Worm (Caenorhabditis elegans) whole organism, L4 larva: Measurements from ENCODE around the gene msp-31.

Experiments
- F26F4.8 ChIP-seq: fragments of 200-800 bp; sonication (Bioruptor generic); conservative IDR thresholded peaks from 2 replicates; pipeline ENCODE4 v1.3.6; 2022; ENCODE audit warnings: missing genetic modification characterization, missing compliant biosample characterization
- F44E2.7 ChIP-seq: fragments of 200-800 bp; sonication (Bioruptor generic); IDR thresholded peaks from 2 replicates; pipeline ENCODE4 v2.1.2; 2022; ENCODE audit warnings: missing genetic modification characterization, missing compliant biosample characterization
- F49E8.2 ChIP-seq: sonication (generic microtip); optimal IDR thresholded peaks from 2 replicates; lab custom pipeline; 2016; ENCODE audit warnings: missing compliant biosample characterization, mild to moderate bottlenecking, missing genetic modification characterization, borderline replicate concordance
- T26A8.4 ChIP-seq: fragments of 200-800 bp; sonication (Bioruptor generic); IDR thresholded peaks from 2 replicates; pipeline ENCODE4 v1.3.6; 2022; ENCODE audit warnings: missing genetic modification characterization, missing compliant biosample characterization
- Y48G9A.11 ChIP-seq: fragments of 200-800 bp; sonication (Bioruptor generic); IDR thresholded peaks from 2 replicates; pipeline ENCODE4 v1.3.6; 2022; ENCODE audit warnings: missing genetic modification reagents, missing genetic modification characterization, missing compliant biosample characterization
- Y75B8A.6 ChIP-seq: fragments of 200-800 bp; sonication (Bioruptor generic); IDR thresholded peaks from 2 replicates; pipeline ENCODE4 v1.3.6; 2022; ENCODE audit warnings: missing genetic modification reagents, missing genetic modification characterization, missing compliant biosample characterization
- aha-1 ChIP-seq: fragments of 150-350 bp; peaks from one replicate; lab custom pipeline; 2014; ENCODE audit warnings: missing biosample characterization, missing genetic modification characterization
- dmd-6 ChIP-seq: fragments of 200-800 bp; sonication (Bioruptor generic); IDR thresholded peaks from 2 replicates; pipeline ENCODE4 v1.3.6; 2022; ENCODE audit warnings: missing genetic modification reagents, missing genetic modification characterization, missing compliant biosample characterization
- dve-1 ChIP-seq: sonication (generic microtip); optimal IDR thresholded peaks from 2 replicates; lab custom pipeline; 2017; ENCODE audit warnings: antibody characterized with exemption, mild to moderate bottlenecking, missing genetic modification characterization, missing compliant biosample characterization; ENCODE audit not compliant: insufficient read depth
- egl-27 ChIP-seq: sonication (generic microtip); optimal IDR thresholded peaks from 3 replicates; lab custom pipeline; 2017; ENCODE audit warnings: missing biosample characterization, missing genetic modification reagents, missing genetic modification characterization
- egl-43 ChIP-seq: fragments of 200-800 bp; sonication (Bioruptor generic); IDR thresholded peaks from 2 replicates; pipeline ENCODE4 v1.3.6; 2022; ENCODE audit warnings: missing genetic modification reagents, missing genetic modification characterization, missing compliant biosample characterization
- hlh-11 ChIP-seq: fragments of 200-800 bp; sonication (Bioruptor generic); optimal IDR thresholded peaks from 2 replicates; lab custom pipeline; 2018; ENCODE audit warnings: mild to moderate bottlenecking, missing genetic modification characterization, missing compliant biosample characterization
- lin-13 ChIP-seq: fragments of 150-350 bp; optimal IDR thresholded peaks from 2 replicates; lab custom pipeline; 2014; ENCODE audit warnings: missing biosample characterization, missing genetic modification reagents, missing genetic modification characterization
- lir-3 ChIP-seq: sonication (generic microtip); optimal IDR thresholded peaks from 2 replicates; lab custom pipeline; 2016; ENCODE audit warnings: mild to moderate bottlenecking, missing genetic modification characterization, missing compliant biosample characterization
- lsy-2 ChIP-seq, 2 experiments: fragments of 150-350 bp in 1 of 2; sonication (generic microtip) in 1 of 2; optimal IDR thresholded peaks; 2 replicates each; lab custom pipeline; 2014 to 2017; ENCODE audit warnings: missing biosample characterization in 2 of 2, missing genetic modification characterization in 2 of 2
- madf-5 ChIP-seq, 2 experiments: fragments of 200-800 bp; sonication (Bioruptor generic); IDR thresholded peaks; 2 replicates each; pipeline ENCODE4 v1.3.6; 2022; ENCODE audit warnings: missing compliant biosample characterization in 2 of 2, missing genetic modification characterization in 2 of 2
- mdl-1 ChIP-seq, 2 experiments: fragments of 150-350 bp in 1 of 2; sonication (generic microtip) in 1 of 2; optimal IDR thresholded peaks; 2 replicates each; lab custom pipeline; 2014 to 2017; ENCODE audit warnings: missing biosample characterization in 2 of 2, missing genetic modification characterization in 2 of 2
- mxl-2 ChIP-seq: fragments of 200-800 bp; sonication (Bioruptor generic); conservative IDR thresholded peaks from 2 replicates; pipeline ENCODE4 v1.3.6; 2022; ENCODE audit warnings: missing genetic modification reagents, missing genetic modification characterization, missing compliant biosample characterization
- nhr-11 ChIP-seq: fragments of 150-350 bp; optimal IDR thresholded peaks from 2 replicates; lab custom pipeline; 2014; ENCODE audit warnings: missing biosample characterization, missing genetic modification characterization
- nhr-25 ChIP-seq: sonication (generic microtip); optimal IDR thresholded peaks from 2 replicates; lab custom pipeline; 2017; ENCODE audit warnings: missing genetic modification characterization, mild to moderate bottlenecking, missing compliant biosample characterization, antibody characterized with exemption, moderate library complexity, borderline replicate concordance; ENCODE audit not compliant: insufficient read depth
- nhr-28 ChIP-seq: fragments of 150-350 bp; optimal IDR thresholded peaks from 2 replicates; lab custom pipeline; 2014; ENCODE audit warnings: missing biosample characterization, missing genetic modification characterization
- nhr-48 ChIP-seq: sonication (generic microtip); optimal IDR thresholded peaks from 2 replicates; lab custom pipeline; 2016; ENCODE audit warnings: mild to moderate bottlenecking, missing genetic modification characterization, missing compliant biosample characterization
- nhr-6 ChIP-seq: fragments of 150-350 bp; optimal IDR thresholded peaks from 2 replicates; lab custom pipeline; 2014; ENCODE audit warnings: missing biosample characterization, missing genetic modification characterization
- nhr-76 ChIP-seq: fragments of 150-350 bp; optimal IDR thresholded peaks from 2 replicates; lab custom pipeline; 2014; ENCODE audit warnings: missing biosample characterization, missing genetic modification characterization
- pqm-1 ChIP-seq: sonication (generic microtip); optimal IDR thresholded peaks from 2 replicates; lab custom pipeline; 2017; ENCODE audit warnings: missing biosample characterization, missing genetic modification characterization
- snpc-4 ChIP-seq: fragments of 150-350 bp; optimal IDR thresholded peaks from 2 replicates; lab custom pipeline; 2014; ENCODE audit warnings: missing biosample characterization, missing genetic modification characterization
- spr-1 ChIP-seq: sonication (generic microtip); optimal IDR thresholded peaks from 2 replicates; lab custom pipeline; 2016; ENCODE audit warnings: mild to moderate bottlenecking, missing genetic modification characterization, missing compliant biosample characterization
- unc-130 ChIP-seq: sonication (generic microtip); optimal IDR thresholded peaks from 2 replicates; lab custom pipeline; 2016; ENCODE audit warnings: missing genetic modification reagents, missing genetic modification characterization, missing compliant biosample characterization
- unc-62 ChIP-seq, 3 experiments: fragments of 150-350 bp in 1 of 3; sonication (generic microtip); optimal IDR thresholded peaks in 2 of 3; peaks in 1 of 3; 1 replicate in 1 of 3; 2 replicates in 2 of 3; lab custom pipeline; 2014 to 2017; ENCODE audit warnings: missing biosample characterization in 3 of 3, missing genetic modification characterization in 3 of 3, missing genetic modification reagents in 3 of 3, missing genotype in 1 of 3
- vab-7 ChIP-seq: fragments of 200-800 bp; sonication (Bioruptor generic); IDR thresholded peaks from 2 replicates; pipeline ENCODE4 v1.3.6; 2022; ENCODE audit warnings: missing genetic modification reagents, missing genetic modification characterization, missing compliant biosample characterization

The msp-31 gene

DNA sequence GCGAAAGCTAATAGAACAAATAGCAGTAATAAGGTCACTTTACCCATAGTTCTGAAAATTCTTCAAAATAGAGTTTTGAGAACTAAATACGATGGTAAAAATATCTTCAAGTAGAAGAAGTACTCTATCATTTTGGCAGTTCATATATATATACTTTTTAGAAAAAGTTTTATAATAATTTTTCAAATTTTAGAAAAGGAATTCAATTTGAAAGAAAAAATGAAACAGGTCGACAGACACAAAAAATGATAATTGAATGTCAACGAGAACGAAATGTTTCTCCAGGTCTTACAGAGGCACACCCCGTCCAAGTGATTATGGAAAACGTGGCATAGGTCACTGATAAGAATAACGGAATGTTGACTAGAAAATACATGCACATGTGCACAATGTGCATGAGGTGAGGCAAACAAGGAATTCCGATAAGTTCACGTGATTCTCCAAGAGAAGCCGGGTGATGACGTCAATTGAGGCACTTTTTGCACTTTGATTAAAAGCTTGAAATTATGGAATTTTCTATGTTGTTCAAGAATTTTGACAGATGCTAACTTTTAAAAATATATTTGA is 8.9 kb upstream of the msp-31 start, which contains the start of gene aagr-2 (continued):
- no peak for TF ChIP-seq spr-1
- peak; percentile 0 to 86 for TF ChIP-seq mdl-1 (tag; optimal IDR thresholded peaks at IDR 0.05; lab: Kevin White, UChicago)
- TF ChIP-seq nhr-6 (tag; lab: Kevin White, UChicago) = no peak
- TF ChIP-seq lir-3 (tag; lab: Kevin White, UChicago) = no peak
- TF ChIP-seq Y48G9A.11 (GFP tag; lab: Robert Waterston, UW) = no peak
- TF ChIP-seq madf-5 (GFP tag; IDR thresholded peaks at IDR 0.05; lab: Robert Waterston, UW) = no peak
- TF ChIP-seq nhr-11 (tag; lab: Kevin White, UChicago) = no peak
- no peak for TF ChIP-seq vab-7 (GFP tag; lab: Robert Waterston, UW)

DNA sequence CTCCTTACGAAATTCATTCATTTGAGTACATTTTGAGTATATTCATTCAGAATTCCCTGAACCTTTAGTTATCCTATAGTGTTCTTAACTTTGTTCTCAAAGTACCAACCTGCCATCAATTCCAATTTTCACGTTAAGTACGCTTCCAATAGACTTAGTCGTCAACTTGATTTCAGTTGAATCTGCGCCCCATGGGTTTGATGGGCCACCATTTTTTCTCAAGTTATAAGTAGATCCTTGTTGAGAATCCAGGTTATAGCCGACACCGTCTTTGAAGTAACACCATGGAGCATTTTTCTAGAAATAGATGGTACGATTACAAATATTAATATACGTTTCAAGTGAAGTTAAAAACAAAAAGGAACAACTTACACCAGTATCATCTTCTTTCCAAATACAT is 8.4 kb upstream of the msp-31 start:
- TF ChIP-seq dve-1 (tag; lab: Kevin White, UChicago) = no peak
- no peak for TF ChIP-seq mxl-2 (GFP tag; lab: Robert Waterston, UW)
- peak in 1 of 2 experiments; percentile 96 for TF ChIP-seq unc-62 (GFP tag; optimal IDR thresholded peaks at IDR 0.05 in 1 of 2; lab: Kevin White, UChicago)
- no peak for TF ChIP-seq unc-62 (tag; optimal IDR thresholded peaks at IDR 0.05; lab: Kevin White, UChicago)
- no peak for TF ChIP-seq snpc-4 (tag; lab: Kevin White, UChicago)
- TF ChIP-seq lin-13 (GFP tag; lab: Kevin White, UChicago) = no peak
- no peak for TF ChIP-seq nhr-25 (tag; lab: Kevin White, UChicago)
- TF ChIP-seq egl-27 (tag; lab: Kevin White, UChicago) = no peak
- peak; percentile 12 for TF ChIP-seq aha-1 (tag; lab: Kevin White, UChicago)
- TF ChIP-seq, all 104 proteins: peak for 2

DNA sequence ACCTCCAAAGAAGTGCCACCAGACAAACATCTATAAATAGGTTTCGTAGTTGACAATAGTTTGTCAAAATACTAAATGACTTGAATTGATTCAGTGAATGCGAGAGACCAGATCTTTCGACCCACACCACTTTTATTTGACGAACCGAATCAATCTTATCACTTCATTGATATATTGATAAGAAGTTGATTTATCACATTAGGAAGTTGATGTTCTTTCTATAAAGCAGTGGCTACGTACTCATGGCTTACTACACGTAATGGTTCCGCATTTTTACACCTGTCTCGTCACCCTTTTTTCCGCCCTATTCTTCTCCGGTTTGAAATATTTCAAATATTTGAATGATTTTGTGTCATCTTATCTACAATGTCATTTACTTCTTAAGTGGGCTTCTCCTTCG is 4.2 kb upstream of the msp-31 start:
- TF ChIP-seq dmd-6 (GFP tag; lab: Robert Waterston, UW) = no peak
- TF ChIP-seq egl-43 = no peak
- TF ChIP-seq dve-1 (tag; lab: Kevin White, UChicago) = peak; percentile 42
- peak; percentile 63 for TF ChIP-seq pqm-1
- no peak for TF ChIP-seq F44E2.7 (GFP tag; lab: Robert Waterston, UW)
- no peak for TF ChIP-seq egl-27 (tag; lab: Kevin White, UChicago)
- TF ChIP-seq nhr-28 = peak; percentile 17
- TF ChIP-seq hlh-11 = peak; percentile 6

DNA sequence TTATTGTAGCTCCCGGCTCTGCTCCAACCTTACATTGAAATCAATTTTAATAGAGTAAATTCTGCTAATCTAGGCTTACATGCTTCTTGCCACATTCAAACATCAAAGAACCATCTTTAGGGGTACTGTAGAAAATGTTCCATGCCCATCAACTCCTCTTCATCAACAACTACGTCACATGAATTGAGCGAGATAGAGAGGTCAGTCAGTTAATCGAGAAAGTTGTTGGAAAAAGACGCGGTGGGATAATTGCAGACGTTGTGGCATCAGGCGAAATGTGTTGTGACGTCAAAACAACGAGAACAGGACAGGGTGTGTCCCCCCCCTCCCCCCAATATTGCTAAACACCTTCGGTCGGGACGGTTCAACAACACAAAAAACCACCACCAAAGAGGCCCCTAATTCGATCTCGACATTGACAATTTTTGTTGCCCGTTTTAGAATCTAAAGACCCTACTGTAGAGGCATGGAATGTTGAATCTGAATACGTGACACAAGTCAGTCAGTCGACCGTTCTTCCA is 2.2 kb upstream of the msp-31 start:
- TF ChIP-seq unc-62 (GFP tag; optimal IDR thresholded peaks at IDR 0.05 in 1 of 2; lab: Kevin White, UChicago) = peak in 1 of 2 experiments; percentile 62
- no peak for TF ChIP-seq unc-62 (tag; optimal IDR thresholded peaks at IDR 0.05; lab: Kevin White, UChicago)
- TF ChIP-seq F26F4.8 (GFP tag; lab: Robert Waterston, UW) = no peak

DNA sequence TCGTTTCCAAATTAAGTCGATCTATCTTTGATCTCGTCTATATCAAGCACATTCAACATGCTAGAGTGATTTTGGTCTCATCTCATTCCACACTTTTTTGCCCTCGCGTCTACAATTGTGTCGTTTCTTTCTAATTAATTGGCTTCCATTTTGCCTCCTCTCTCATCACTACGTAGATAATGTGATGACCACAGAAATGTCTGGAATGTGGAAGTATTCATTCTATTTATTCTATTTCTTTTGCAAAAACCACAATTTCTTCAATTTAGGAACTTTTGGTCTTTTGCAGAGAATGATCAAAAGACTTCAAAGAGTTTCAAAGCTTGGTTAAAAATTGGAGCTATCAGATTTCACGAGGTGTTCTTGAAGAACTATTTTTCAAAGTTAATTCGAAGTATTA is 790 bp downstream of the msp-31 start:
- TF ChIP-seq aha-1 (tag; lab: Kevin White, UChicago) = peak; percentile 48
- TF ChIP-seq nhr-48 (tag; lab: Kevin White, UChicago) = no peak
- TF ChIP-seq T26A8.4 (GFP tag; lab: Robert Waterston, UW) = no peak
- no peak for TF ChIP-seq vab-7 (GFP tag; lab: Robert Waterston, UW)
- TF ChIP-seq, all 104 proteins: peak for 1

DNA sequence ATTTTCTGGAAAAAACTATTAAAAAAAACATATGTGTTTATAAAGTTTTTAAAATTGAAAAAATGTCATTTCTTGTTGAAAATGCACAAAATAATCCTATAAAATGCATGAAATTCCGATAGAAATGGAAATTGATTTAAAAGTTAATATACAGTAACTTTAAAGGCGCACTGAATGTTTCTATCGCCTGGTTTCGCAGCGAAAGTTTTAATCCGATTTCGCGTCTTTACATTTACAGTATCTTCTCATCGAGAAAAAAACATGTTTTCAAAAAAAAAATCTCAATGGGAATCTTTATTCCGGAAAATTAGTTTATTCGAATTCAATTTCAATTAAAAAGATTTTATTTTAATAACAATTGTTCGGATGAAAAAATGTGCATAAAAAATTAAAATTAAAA is 2.1 kb downstream of the msp-31 start, which contains the start of gene R05F9.11:
Gene R05F9.11 (minus strand): TSS at position 5 of the 400 bp plus-strand sequence.
- peak in 1 of 2 experiments; percentile 58 for TF ChIP-seq lsy-2 (tag; optimal IDR thresholded peaks at IDR 0.05; lab: Kevin White, UChicago)
- no peak for TF ChIP-seq nhr-76 (tag; lab: Kevin White, UChicago)
- TF ChIP-seq unc-130 (GFP tag; lab: Kevin White, UChicago) = peak; percentile 10
- no peak for TF ChIP-seq nhr-28
- TF ChIP-seq spr-1 = no peak
- TF ChIP-seq F49E8.2 = peak; percentile 10
- no peak for TF ChIP-seq Y75B8A.6 (GFP tag; lab: Robert Waterston, UW)
- TF ChIP-seq, all 104 proteins: peak for 3
